Worm (Caenorhabditis elegans) whole organism, young adult: Measurements from ENCODE around the gene C54E4.4.

Source experiments
- C06A6.2 ChIP-seq: fragments of 200-800 bp; sonication (Bioruptor generic); conservative IDR thresholded peaks from 2 replicates; pipeline ENCODE4 v1.3.6; 2022; ENCODE audit warnings: missing genetic modification characterization, missing compliant biosample characterization
- F10E7.11 ChIP-seq: sonication (generic microtip); optimal IDR thresholded peaks from 2 replicates; lab custom pipeline; 2017; ENCODE audit warnings: mild to moderate bottlenecking, missing genetic modification characterization, moderate library complexity, missing compliant biosample characterization
- F22D6.2 ChIP-seq: sonication (generic microtip); optimal IDR thresholded peaks from 2 replicates; lab custom pipeline; 2016; ENCODE audit warnings: mild to moderate bottlenecking, missing genetic modification characterization, missing compliant biosample characterization
- F23B12.7 ChIP-seq: sonication (generic microtip); optimal IDR thresholded peaks from 2 replicates; lab custom pipeline; 2017; ENCODE audit warnings: missing genetic modification characterization, mild to moderate bottlenecking, missing compliant biosample characterization, antibody characterized with exemption, moderate library complexity; ENCODE audit not compliant: insufficient read depth
- F33H1.4 ChIP-seq: fragments of 200-800 bp; sonication (Bioruptor generic); IDR thresholded peaks from 2 replicates; pipeline ENCODE4 v1.3.6; 2022; ENCODE audit warnings: missing genetic modification reagents, missing genetic modification characterization, missing compliant biosample characterization
- F49E8.2 ChIP-seq: sonication (generic microtip); optimal IDR thresholded peaks from 3 replicates; lab custom pipeline; 2017; ENCODE audit warnings: missing genetic modification characterization, mild to moderate bottlenecking, missing compliant biosample characterization, antibody characterized with exemption, moderate library complexity; ENCODE audit not compliant: insufficient read depth
- Y53G8AR.9 ChIP-seq: fragments of 200-800 bp; sonication (Bioruptor generic); conservative IDR thresholded peaks from 2 replicates; pipeline ENCODE4 v1.3.6; 2022; ENCODE audit warnings: missing genetic modification reagents, missing genetic modification characterization, missing compliant biosample characterization
- Y67H2A.10 ChIP-seq: fragments of 200-800 bp; sonication (Bioruptor generic); conservative IDR thresholded peaks from 2 replicates; pipeline ENCODE4 v1.3.6; 2022; ENCODE audit warnings: missing genetic modification reagents, missing genetic modification characterization, missing compliant biosample characterization
- Y79H2A.3 ChIP-seq: fragments of 200-800 bp; sonication (Bioruptor generic); conservative IDR thresholded peaks from 2 replicates; pipeline ENCODE4 v1.3.6; 2022; ENCODE audit warnings: missing genetic modification reagents, missing genetic modification characterization, missing compliant biosample characterization
- Y95B8A.8 ChIP-seq: fragments of 200-800 bp; sonication (Bioruptor generic); IDR thresholded peaks from 2 replicates; pipeline ENCODE4 v1.3.6; 2022; ENCODE audit warnings: missing genetic modification reagents, missing genetic modification characterization, missing compliant biosample characterization
- akir-1 ChIP-seq: fragments of 200-800 bp; sonication (Bioruptor generic); optimal IDR thresholded peaks from 2 replicates; lab custom pipeline; 2018; ENCODE audit warnings: mild to moderate bottlenecking, missing genetic modification characterization, moderate library complexity, missing compliant biosample characterization
- aptf-2 ChIP-seq: fragments of 200-800 bp; sonication (Bioruptor generic); conservative IDR thresholded peaks from 2 replicates; pipeline ENCODE4 v1.3.6; 2022; ENCODE audit warnings: missing genetic modification reagents, missing genetic modification characterization, missing compliant biosample characterization
- attf-3 ChIP-seq: fragments of 200-800 bp; sonication (Bioruptor generic); conservative IDR thresholded peaks from 2 replicates; pipeline ENCODE4 v1.3.6; 2022; ENCODE audit warnings: missing genetic modification reagents, missing genetic modification characterization, missing compliant biosample characterization
- bed-1 ChIP-seq: fragments of 200-800 bp; sonication (Bioruptor generic); IDR thresholded peaks from 2 replicates; pipeline ENCODE4 v1.3.6; 2022; ENCODE audit warnings: missing genetic modification reagents, missing genetic modification characterization, missing compliant biosample characterization
- fkh-3 ChIP-seq: sonication (generic microtip); optimal IDR thresholded peaks from 2 replicates; lab custom pipeline; 2016; ENCODE audit warnings: mild to moderate bottlenecking, missing genetic modification characterization, missing compliant biosample characterization
- hmg-1.2 ChIP-seq: fragments of 200-800 bp; sonication (Bioruptor generic); IDR thresholded peaks from 2 replicates; pipeline ENCODE4 v1.3.6; 2022; ENCODE audit warnings: missing genetic modification reagents, missing genetic modification characterization, missing compliant biosample characterization
- lag-1 ChIP-seq: fragments of 200-800 bp; sonication (Bioruptor generic); IDR thresholded peaks from 2 replicates; pipeline ENCODE4 v1.3.6; 2022; ENCODE audit warnings: missing genetic modification reagents, missing genetic modification characterization, missing compliant biosample characterization
- let-607 ChIP-seq, 2 experiments: fragments of 200-800 bp in 1 of 2; sonication (Bioruptor generic) in 1 of 2; sonication (generic microtip) in 1 of 2; optimal IDR thresholded peaks; 2 replicates each; lab custom pipeline; 2016 to 2018; ENCODE audit warnings: mild to moderate bottlenecking in 2 of 2, missing compliant biosample characterization in 2 of 2, missing genetic modification characterization in 2 of 2, moderate library complexity in 2 of 2, missing genotype in 1 of 2
- lin-26 ChIP-seq: fragments of 200-800 bp; sonication (Bioruptor generic); IDR thresholded peaks from 2 replicates; pipeline ENCODE4 v1.3.6; 2022; ENCODE audit warnings: missing genetic modification reagents, missing genetic modification characterization, missing compliant biosample characterization
- lin-35 ChIP-seq, 3 experiments: fragments of 150-350 bp in 2 of 3; sonication (generic microtip) in 1 of 3; optimal IDR thresholded peaks; 2 replicates each; lab custom pipeline; 2014 to 2018; ENCODE audit warnings: missing biosample characterization in 3 of 3, missing genetic modification characterization in 3 of 3, missing genetic modification reagents in 3 of 3
- lin-54 ChIP-seq: fragments of 200-800 bp; sonication (Bioruptor generic); optimal IDR thresholded peaks from 2 replicates; lab custom pipeline; 2018; ENCODE audit warnings: mild to moderate bottlenecking, missing genetic modification characterization, missing compliant biosample characterization
- madf-6 ChIP-seq: fragments of 200-800 bp; sonication (Bioruptor generic); IDR thresholded peaks from 2 replicates; pipeline ENCODE4 v1.3.6; 2022; ENCODE audit warnings: missing genetic modification reagents, missing genetic modification characterization, missing compliant biosample characterization
- mcd-1 ChIP-seq: fragments of 200-800 bp; sonication (Bioruptor generic); IDR thresholded peaks from 2 replicates; pipeline ENCODE4 v1.3.6; 2022; ENCODE audit warnings: missing genetic modification reagents, missing genetic modification characterization, missing compliant biosample characterization
- mxl-1 ChIP-seq: sonication (generic microtip); optimal IDR thresholded peaks from 2 replicates; lab custom pipeline; 2016; ENCODE audit warnings: missing genetic modification characterization, missing compliant biosample characterization
- nhr-27 ChIP-seq: fragments of 200-800 bp; sonication (Bioruptor generic); optimal IDR thresholded peaks from 2 replicates; lab custom pipeline; 2018; ENCODE audit warnings: mild to moderate bottlenecking, missing genetic modification characterization, moderate library complexity, missing compliant biosample characterization
- nhr-80 ChIP-seq: sonication (generic microtip); optimal IDR thresholded peaks from 2 replicates; lab custom pipeline; 2016; ENCODE audit warnings: missing genetic modification characterization, missing compliant biosample characterization
- nhr-90 ChIP-seq: sonication (generic microtip); optimal IDR thresholded peaks from 2 replicates; lab custom pipeline; 2016; ENCODE audit warnings: missing genotype, mild to moderate bottlenecking, missing genetic modification characterization, missing compliant biosample characterization
- pha-4 ChIP-seq: fragments of 150-350 bp; sonication (generic microtip); optimal IDR thresholded peaks from 2 replicates; lab custom pipeline; 2014; ENCODE audit warnings: missing biosample characterization, missing genetic modification reagents, missing genetic modification characterization
- snpc-4 ChIP-seq, 5 experiments: fragments of 150-350 bp in 1 of 5; sonication (generic microtip) in 4 of 5; optimal IDR thresholded peaks; 2 replicates each; lab custom pipeline; 2014 to 2018; ENCODE audit warnings: missing genetic modification characterization in 5 of 5, missing biosample characterization in 3 of 5, antibody characterized with exemption in 2 of 5, mild to moderate bottlenecking in 2 of 5, missing compliant biosample characterization in 2 of 5, missing genotype in 2 of 5, moderate library complexity in 2 of 5, missing genetic modification reagents in 1 of 5
- somi-1 ChIP-seq: fragments of 200-800 bp; sonication (Bioruptor generic); optimal IDR thresholded peaks from 2 replicates; lab custom pipeline; 2018; ENCODE audit warnings: mild to moderate bottlenecking, missing genetic modification characterization, missing compliant biosample characterization
- sptf-2 ChIP-seq: fragments of 200-800 bp; sonication (Bioruptor generic); optimal IDR thresholded peaks from 2 replicates; lab custom pipeline; 2018; ENCODE audit warnings: mild to moderate bottlenecking, missing genetic modification characterization, missing compliant biosample characterization
- unc-130 ChIP-seq: sonication (generic microtip); optimal IDR thresholded peaks from 2 replicates; lab custom pipeline; 2016; ENCODE audit warnings: missing genetic modification reagents, missing genetic modification characterization, missing compliant biosample characterization
- zfh-2 ChIP-seq: fragments of 200-800 bp; sonication (Bioruptor generic); conservative IDR thresholded peaks from 2 replicates; pipeline ENCODE4 v1.3.6; 2022; ENCODE audit warnings: missing genetic modification reagents, missing genetic modification characterization, missing compliant biosample characterization
- ztf-25 ChIP-seq: fragments of 200-800 bp; sonication (Bioruptor generic); IDR thresholded peaks from 2 replicates; pipeline ENCODE4 v1.3.6; 2022; ENCODE audit warnings: missing genetic modification reagents, missing genetic modification characterization, missing compliant biosample characterization
- ztf-26 ChIP-seq: sonication (generic microtip); optimal IDR thresholded peaks from 2 replicates; lab custom pipeline; 2017; ENCODE audit warnings: missing genetic modification characterization, missing compliant biosample characterization
- ztf-3 ChIP-seq: fragments of 200-800 bp; sonication (Bioruptor generic); optimal IDR thresholded peaks from 2 replicates; lab custom pipeline; 2018; ENCODE audit warnings: mild to moderate bottlenecking, missing genetic modification characterization, missing compliant biosample characterization

Gene C54E4.4

DNA sequence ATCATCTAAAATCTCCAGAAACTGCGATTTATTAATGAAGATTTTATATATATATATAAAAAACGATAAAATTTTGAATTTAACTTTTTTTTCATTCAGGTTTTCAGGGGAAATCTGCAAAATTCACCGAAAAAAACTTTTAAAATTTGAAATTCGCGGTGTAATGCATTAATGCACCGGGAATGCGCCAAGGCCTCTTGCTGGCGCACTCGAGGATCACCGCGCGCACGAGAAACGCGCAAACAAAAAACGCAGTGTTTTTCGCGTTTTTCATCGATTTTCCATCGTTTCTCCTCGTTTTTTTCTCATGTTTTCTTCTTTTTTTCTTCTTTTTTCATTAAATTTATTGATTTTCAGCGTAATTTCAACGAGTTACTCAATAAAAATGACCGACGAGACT lies 9.1 kb upstream of the C54E4.4 start, which contains the start of gene hrpu-2 (continued):
- no peak for TF ChIP-seq aptf-2 (GFP tag; lab: Robert Waterston, UW)
- no peak for TF ChIP-seq C06A6.2 (GFP tag; lab: Robert Waterston, UW)
- TF ChIP-seq ztf-3 (GFP tag; lab: Kevin White, UChicago), result no peak
- TF ChIP-seq Y67H2A.10, result no peak
- TF ChIP-seq zfh-2, result peak; percentile 81
- TF ChIP-seq F10E7.11 (tag; lab: Kevin White, UChicago), result no peak
- TF ChIP-seq nhr-80 (tag; lab: Kevin White, UChicago), result no peak
- TF ChIP-seq fkh-3 (tag; lab: Kevin White, UChicago), result no peak
- TF ChIP-seq Y79H2A.3, result no peak
- peak; percentile 46; the same call in 1 of the 2 replicates for TF ChIP-seq attf-3 (GFP tag; lab: Robert Waterston, UW)
- TF ChIP-seq bed-1 (GFP tag; lab: Robert Waterston, UW), result no peak
- no peak for TF ChIP-seq somi-1 (GFP tag; lab: Kevin White, UChicago)
- peak; percentile 75 for TF ChIP-seq ztf-26
- TF ChIP-seq nhr-90 (tag; lab: Kevin White, UChicago), result no peak
- peak; percentile 6 for TF ChIP-seq F49E8.2 (tag; lab: Kevin White, UChicago)

DNA sequence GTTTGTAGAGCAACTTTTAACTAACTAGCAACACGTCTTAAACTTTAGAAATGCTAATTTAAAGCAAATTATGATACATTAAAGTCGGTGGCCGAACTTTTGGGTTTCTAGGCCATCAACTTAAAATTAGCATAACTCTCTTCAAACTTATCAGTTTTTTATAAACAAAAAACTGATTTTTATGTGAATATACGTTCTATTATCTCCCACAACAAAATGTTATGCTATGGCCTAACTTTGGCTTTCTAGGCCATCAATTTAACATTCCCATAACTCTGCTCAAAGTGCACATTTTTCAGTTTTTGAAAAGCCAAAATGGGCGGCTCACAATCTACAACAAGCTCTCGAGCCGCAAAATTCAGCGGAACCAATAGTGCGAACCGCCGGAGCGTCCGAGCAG lies 6.9 kb upstream of the C54E4.4 start, which contains the start of gene C54E4.1:
Gene C54E4.1 (plus strand): TSS at position 301 of the 400 bp plus-strand sequence.
- no peak for TF ChIP-seq snpc-4 (GFP tag; optimal IDR thresholded peaks at IDR 0.05; lab: Kevin White, UChicago)
- no peak for TF ChIP-seq snpc-4 (tag; optimal IDR thresholded peaks at IDR 0.05; lab: Kevin White, UChicago)
- TF ChIP-seq nhr-27 (tag; lab: Kevin White, UChicago), result no peak
- TF ChIP-seq F49E8.2 (tag; lab: Kevin White, UChicago), result no peak
- TF ChIP-seq lag-1 (GFP tag; lab: Robert Waterston, UW), result no peak
- TF ChIP-seq hmg-1.2 (GFP tag; lab: Robert Waterston, UW), result no peak
- no peak for TF ChIP-seq F33H1.4 (GFP tag; lab: Robert Waterston, UW)
- no peak for TF ChIP-seq Y95B8A.8
- no peak for TF ChIP-seq Y53G8AR.9 (GFP tag; lab: Robert Waterston, UW)
- TF ChIP-seq unc-130, result no peak
- TF ChIP-seq mcd-1 (GFP tag; lab: Robert Waterston, UW), result no peak
- TF ChIP-seq F22D6.2, result no peak
- TF ChIP-seq let-607 (tag; optimal IDR thresholded peaks at IDR 0.05; lab: Kevin White, UChicago), result no peak
- no peak for TF ChIP-seq F23B12.7 (tag; lab: Kevin White, UChicago)

DNA sequence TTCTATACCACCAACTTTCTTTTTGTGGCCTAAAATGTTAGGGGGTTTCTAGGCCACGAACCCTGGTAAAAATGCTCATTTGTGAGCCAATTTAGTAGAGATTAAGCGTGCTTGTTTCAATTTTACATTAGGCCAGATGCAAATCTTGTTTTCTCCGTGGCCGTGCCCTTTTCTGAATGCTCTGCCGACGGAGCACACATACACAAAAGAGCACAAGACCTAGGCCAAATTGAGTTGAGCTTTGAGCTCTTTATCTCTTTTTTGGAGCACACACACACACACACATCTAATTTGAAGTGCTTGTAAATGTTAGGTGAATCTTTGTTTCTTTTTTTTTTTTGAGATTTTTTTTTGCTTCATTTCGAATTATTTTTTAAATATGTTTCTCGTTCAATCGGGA lies 4.5 kb upstream of the C54E4.4 start:
- TF ChIP-seq lin-54, result no peak
- TF ChIP-seq mxl-1, result no peak
- no peak for TF ChIP-seq ztf-3 (GFP tag; lab: Kevin White, UChicago)
- TF ChIP-seq pha-4 (tag; lab: Kevin White, UChicago), result no peak
- no peak for TF ChIP-seq akir-1 (GFP tag; lab: Kevin White, UChicago)
- no peak for TF ChIP-seq sptf-2 (GFP tag; lab: Kevin White, UChicago)
- TF ChIP-seq lin-35 (GFP tag; optimal IDR thresholded peaks at IDR 0.05; lab: Kevin White, UChicago), result no peak
- no peak for TF ChIP-seq unc-130
- TF ChIP-seq lin-26 (GFP tag; lab: Robert Waterston, UW), result no peak
- no peak for TF ChIP-seq ztf-25 (GFP tag; lab: Robert Waterston, UW)
- TF ChIP-seq snpc-4 (GFP tag; optimal IDR thresholded peaks at IDR 0.05; lab: Kevin White, UChicago), result no peak
- TF ChIP-seq snpc-4 (tag; optimal IDR thresholded peaks at IDR 0.05; lab: Kevin White, UChicago), result no peak
- no peak for TF ChIP-seq madf-6
